Fruit fly (Drosophila melanogaster) whole organism, prepupa: ENCODE measurements around the gene CG5860.
"Not testable (repeated sequence)": the region's sequence is repeated elsewhere in the genome, so short reads cannot be mapped to it uniquely, and the experiment has no call there.

ENCODE experiments used
- Eip75B ChIP-seq: fragments of 200-800 bp; sonication (Bioruptor generic); optimal IDR thresholded peaks from 3 replicates; lab custom pipeline; 2016; ENCODE audit warnings: missing biosample characterization, missing genetic modification characterization
- Ets21C ChIP-seq: fragments of 200-800 bp; sonication (Bioruptor generic); optimal IDR thresholded peaks from 3 replicates; lab custom pipeline; 2016; ENCODE audit warnings: missing biosample characterization, missing genetic modification characterization
- Ets96B ChIP-seq: fragments of 200-800 bp; optimal IDR thresholded peaks from 2 replicates; lab custom pipeline; 2019; ENCODE audit warnings: missing biosample characterization, mild to moderate bottlenecking, missing genetic modification characterization, moderate library complexity
- Hr4 ChIP-seq: fragments of 200-800 bp; sonication (Bioruptor generic); optimal IDR thresholded peaks from 3 replicates; lab custom pipeline; 2016; ENCODE audit warnings: missing biosample characterization, missing genetic modification characterization
- cyc ChIP-seq: fragments of 200-800 bp; sonication (Bioruptor generic); optimal IDR thresholded peaks from 3 replicates; lab custom pipeline; 2016; ENCODE audit warnings: missing biosample characterization, missing genetic modification characterization
- fd85E ChIP-seq: fragments of 200-800 bp; sonication (Bioruptor generic); optimal IDR thresholded peaks from 3 replicates; lab custom pipeline; 2016; ENCODE audit warnings: missing biosample characterization, missing genetic modification characterization
- spab ChIP-seq: fragments of 200-800 bp; sonication (Bioruptor generic); optimal IDR thresholded peaks from 2 replicates; lab custom pipeline; 2017; ENCODE audit warnings: missing biosample characterization, mild to moderate bottlenecking, missing genetic modification characterization, missing genetic modification reagents

dm6 chr3R:17456676-17457075, 47.3 kb downstream of the CG5860 start, which contains the start of gene CG14330:
- TF ChIP-seq spab; Hr4; Ets96B (tag; lab: Kevin White, UChicago); cyc (GFP tag; lab: Kevin White, UChicago); Eip75B (GFP tag; lab: Kevin White, UChicago); fd85E (GFP tag; lab: Kevin White, UChicago); Ets21C: not testable (repeated sequence)
